Fruit fly (Drosophila melanogaster) whole organism, embryonic: ENCODE data around the gene PGAP1.

Experiments
- Atf3 ChIP-seq: fragments of 200-800 bp; sonication (Bioruptor generic); optimal IDR thresholded peaks from 3 replicates; lab custom pipeline; 2016; ENCODE audit warnings: missing biosample characterization, missing genetic modification characterization
- CG10209 ChIP-seq: fragments of 200-800 bp; sonication (Bioruptor generic); optimal IDR thresholded peaks from 3 replicates; lab custom pipeline; 2017; ENCODE audit warnings: missing biosample characterization, mild to moderate bottlenecking, missing genetic modification characterization, missing genetic modification reagents
- CG11723 ChIP-seq: fragments of 200-800 bp; sonication (Bioruptor generic); optimal IDR thresholded peaks from 2 replicates; lab custom pipeline; 2017; ENCODE audit warnings: missing biosample characterization, mild to moderate bottlenecking, missing genetic modification characterization
- CG12942 ChIP-seq: fragments of 200-800 bp; sonication (Bioruptor generic); optimal IDR thresholded peaks from 3 replicates; lab custom pipeline; 2016; ENCODE audit warnings: missing biosample characterization, missing genetic modification characterization
- CG14050 ChIP-seq: fragments of 200-800 bp; sonication (Bioruptor generic); IDR thresholded peaks from 3 replicates; pipeline ENCODE4 v1.3.6; 2022; ENCODE audit warnings: missing biosample characterization, missing genetic modification characterization
- CG15269 ChIP-seq: fragments of 200-800 bp; sonication (Bioruptor generic); optimal IDR thresholded peaks from 2 replicates; lab custom pipeline; 2018; ENCODE audit warnings: missing biosample characterization, mild to moderate bottlenecking, missing genetic modification characterization, moderate library complexity
- CG16813 ChIP-seq: fragments of 200-800 bp; sonication (Bioruptor generic); IDR thresholded peaks from 3 replicates; pipeline ENCODE4 v1.3.6; 2022; ENCODE audit warnings: missing biosample characterization, missing genetic modification characterization; ENCODE audit not compliant: partially characterized antibody
- CG16815 ChIP-seq: fragments of 200-800 bp; sonication (Bioruptor generic); optimal IDR thresholded peaks from 3 replicates; lab custom pipeline; 2017; ENCODE audit warnings: missing biosample characterization, mild to moderate bottlenecking, missing genetic modification characterization
- CG17829 ChIP-seq: fragments of 200-800 bp; optimal IDR thresholded peaks from 2 replicates; lab custom pipeline; 2019; ENCODE audit warnings: missing biosample characterization, mild to moderate bottlenecking, missing genetic modification characterization, moderate library complexity
- CG1792 ChIP-seq: fragments of 200-800 bp; sonication (Bioruptor generic); optimal IDR thresholded peaks from 2 replicates; lab custom pipeline; 2016; ENCODE audit warnings: missing biosample characterization, missing genetic modification characterization
- CG18476 ChIP-seq: fragments of 200-800 bp; sonication (Bioruptor generic); optimal IDR thresholded peaks from 2 replicates; lab custom pipeline; 2016; ENCODE audit warnings: missing biosample characterization, mild to moderate bottlenecking, missing genetic modification characterization
- CG18599 ChIP-seq: fragments of 200-800 bp; sonication (Bioruptor generic); optimal IDR thresholded peaks from 3 replicates; lab custom pipeline; 2017; ENCODE audit warnings: missing biosample characterization, missing genetic modification characterization, mild to moderate bottlenecking, moderate library complexity, missing genetic modification reagents
- CG3065 ChIP-seq: fragments of 200-800 bp; sonication (Bioruptor generic); optimal IDR thresholded peaks from 2 replicates; lab custom pipeline; 2016; ENCODE audit warnings: missing biosample characterization, missing genetic modification characterization
- CG32532 ChIP-seq: fragments of 200-800 bp; sonication (Bioruptor generic); IDR thresholded peaks from 2 replicates; pipeline ENCODE4 v1.3.6; 2022; ENCODE audit warnings: missing biosample characterization, missing genetic modification characterization
- CG33557 ChIP-seq: fragments of 200-800 bp; sonication (Bioruptor generic); optimal IDR thresholded peaks from 2 replicates; lab custom pipeline; 2019; ENCODE audit warnings: missing biosample characterization, mild to moderate bottlenecking, missing genetic modification characterization, moderate library complexity
- CG4820 ChIP-seq: fragments of 200-800 bp; sonication (Bioruptor generic); optimal IDR thresholded peaks from 3 replicates; lab custom pipeline; 2016; ENCODE audit warnings: missing biosample characterization, missing genetic modification characterization
- CG5953 ChIP-seq: fragments of 200-800 bp; sonication (Bioruptor generic); IDR thresholded peaks from 2 replicates; pipeline ENCODE4 v1.3.6; 2022; ENCODE audit warnings: missing biosample characterization, missing genetic modification characterization
- CG6765 ChIP-seq: fragments of 200-800 bp; sonication (Bioruptor generic); optimal IDR thresholded peaks from 3 replicates; lab custom pipeline; 2017; ENCODE audit warnings: missing biosample characterization, mild to moderate bottlenecking, missing genetic modification characterization
- CG8281 ChIP-seq: fragments of 200-800 bp; sonication (Bioruptor generic); optimal IDR thresholded peaks from 2 replicates; lab custom pipeline; 2018; ENCODE audit warnings: missing biosample characterization, mild to moderate bottlenecking, missing genetic modification characterization, moderate library complexity
- CG9437 ChIP-seq: fragments of 200-800 bp; sonication (Bioruptor generic); optimal IDR thresholded peaks from 2 replicates; lab custom pipeline; 2018; ENCODE audit warnings: missing biosample characterization, mild to moderate bottlenecking, missing genetic modification characterization
- CG9932 ChIP-seq: fragments of 200-800 bp; sonication (Bioruptor generic); IDR thresholded peaks from 2 replicates; pipeline ENCODE4 v1.3.6; 2022; ENCODE audit warnings: missing biosample characterization, missing genetic modification characterization
- CkIIα-i1 ChIP-seq: fragments of 200-800 bp; sonication (Bioruptor generic); IDR thresholded peaks from 2 replicates; pipeline ENCODE4 v1.3.6; 2022; ENCODE audit warnings: missing biosample characterization, missing genetic modification characterization
- Dad ChIP-seq: fragments of 200-800 bp; sonication (Bioruptor generic); optimal IDR thresholded peaks from 3 replicates; lab custom pipeline; 2016; ENCODE audit warnings: missing biosample characterization, missing genetic modification characterization
- Hey ChIP-seq: fragments of 200-800 bp; sonication (Bioruptor generic); optimal IDR thresholded peaks from 3 replicates; lab custom pipeline; 2018; ENCODE audit warnings: missing biosample characterization, mild to moderate bottlenecking, missing genetic modification characterization
- Hmr ChIP-seq: fragments of 200-800 bp; sonication (Bioruptor generic); optimal IDR thresholded peaks from 3 replicates; lab custom pipeline; 2017; ENCODE audit warnings: mild to moderate bottlenecking, missing biosample characterization, missing genetic modification reagents, missing genetic modification characterization
- Kr ChIP-seq: fragments of 200-800 bp; sonication (Bioruptor generic); optimal IDR thresholded peaks from 2 replicates; lab custom pipeline; 2017; ENCODE audit warnings: missing biosample characterization, mild to moderate bottlenecking, missing genetic modification characterization
- Med ChIP-seq: fragments of 200-800 bp; sonication (Bioruptor generic); peaks from one replicate; lab custom pipeline; 2016; ENCODE audit warnings: missing biosample characterization, missing genetic modification characterization, mild to moderate bottlenecking, inconsistent platforms, moderate library complexity
- Scr ChIP-seq: fragments of 200-800 bp; sonication (Bioruptor generic); IDR thresholded peaks from 2 replicates; pipeline ENCODE4 v1.3.6; 2022; ENCODE audit warnings: missing biosample characterization, missing genetic modification characterization; ENCODE audit not compliant: partially characterized antibody
- Six4 ChIP-seq: fragments of 200-800 bp; sonication (Bioruptor generic); optimal IDR thresholded peaks from 2 replicates; lab custom pipeline; 2016; ENCODE audit warnings: missing biosample characterization, missing genetic modification characterization
- Sry-β ChIP-seq: fragments of 200-800 bp; sonication (Bioruptor generic); optimal IDR thresholded peaks from 2 replicates; lab custom pipeline; 2018; ENCODE audit warnings: missing biosample characterization, mild to moderate bottlenecking, missing genetic modification characterization, moderate library complexity
- Trl ChIP-seq, 3 experiments: fragments of >200 bp in 2 of 3; fragments of 200-800 bp in 1 of 3; sonication (Bioruptor generic) in 1 of 3; optimal IDR thresholded peaks; 2 replicates in 1 of 3; 3 replicates in 2 of 3; lab custom pipeline; 2016 to 2017; ENCODE audit warnings: missing biosample characterization in 1 of 3, missing genetic modification characterization in 1 of 3
- ase ChIP-seq: fragments of 200-800 bp; sonication (Bioruptor generic); IDR thresholded peaks from 3 replicates; pipeline ENCODE4 v1.3.6; 2022; ENCODE audit warnings: missing biosample characterization, missing genetic modification characterization
- dati ChIP-seq: fragments of 200-800 bp; sonication (Bioruptor generic); IDR thresholded peaks from 2 replicates; pipeline ENCODE4 v1.3.6; 2022; ENCODE audit warnings: missing biosample characterization, missing genetic modification characterization
- fd64A ChIP-seq: fragments of 200-800 bp; sonication (Bioruptor generic); optimal IDR thresholded peaks from 3 replicates; lab custom pipeline; 2018; ENCODE audit warnings: missing biosample characterization, mild to moderate bottlenecking, missing genetic modification characterization
- ham ChIP-seq: fragments of 200-800 bp; sonication (Bioruptor generic); IDR thresholded peaks from 2 replicates; pipeline ENCODE4 v1.3.6; 2022; ENCODE audit warnings: missing biosample characterization, missing genetic modification characterization
- jigr1 ChIP-seq: fragments of 200-800 bp; sonication (Bioruptor generic); IDR thresholded peaks from 3 replicates; pipeline ENCODE4 v1.3.6; 2022; ENCODE audit warnings: missing biosample characterization, missing genetic modification characterization
- ken ChIP-seq: fragments of 200-800 bp; sonication (Bioruptor generic); IDR thresholded peaks from 3 replicates; pipeline ENCODE4 v1.3.6; 2022; ENCODE audit warnings: missing biosample characterization, missing genetic modification characterization
- lbe ChIP-seq: fragments of 200-800 bp; sonication (Bioruptor generic); optimal IDR thresholded peaks from 2 replicates; lab custom pipeline; 2016; ENCODE audit warnings: missing biosample characterization, mild to moderate bottlenecking, missing genetic modification characterization
- lmd ChIP-seq: fragments of 200-800 bp; sonication (Bioruptor generic); IDR thresholded peaks from 2 replicates; pipeline ENCODE4 v1.3.6; 2022; ENCODE audit warnings: missing biosample characterization, missing genetic modification characterization
- lola ChIP-seq, 3 experiments: fragments of >200 bp in 2 of 3; fragments of 200-800 bp in 1 of 3; sonication (Bioruptor generic) in 1 of 3; optimal IDR thresholded peaks; 2 replicates each; lab custom pipeline; 2017 to 2019; ENCODE audit warnings: missing biosample characterization in 3 of 3, missing genetic modification characterization in 3 of 3, mild to moderate bottlenecking in 1 of 3, moderate library complexity in 1 of 3
- maf-S ChIP-seq: fragments of 200-800 bp; sonication (Bioruptor generic); optimal IDR thresholded peaks from 2 replicates; lab custom pipeline; 2016; ENCODE audit warnings: missing biosample characterization, missing genetic modification characterization
- peb ChIP-seq: fragments of 200-800 bp; sonication (Bioruptor generic); IDR thresholded peaks from 2 replicates; pipeline ENCODE4 v1.3.6; 2022; ENCODE audit warnings: missing biosample characterization, missing genetic modification characterization
- pnt ChIP-seq: fragments of 200-800 bp; sonication (Bioruptor generic); optimal IDR thresholded peaks from 3 replicates; lab custom pipeline; 2016; ENCODE audit warnings: missing biosample characterization, missing genetic modification characterization
- prd ChIP-seq, 3 experiments: fragments of >200 bp in 2 of 3; fragments of 200-800 bp in 1 of 3; sonication (Bioruptor generic) in 1 of 3; optimal IDR thresholded peaks in 2 of 3; IDR thresholded peaks in 1 of 3; 2 replicates in 2 of 3; 3 replicates in 1 of 3; pipeline versions ENCODE4 v1.3.6 to Lab custom; 2017 to 2022; ENCODE audit warnings: missing biosample characterization in 1 of 3, missing genetic modification characterization in 1 of 3
- sima ChIP-seq: fragments of 200-800 bp; sonication (Bioruptor generic); optimal IDR thresholded peaks from 2 replicates; lab custom pipeline; 2016; ENCODE audit warnings: missing biosample characterization, missing genetic modification characterization
- tll ChIP-seq, 2 experiments: fragments of 200-800 bp in 1 of 2; fragments of >200 bp in 1 of 2; sonication (Bioruptor generic) in 1 of 2; optimal IDR thresholded peaks; 2 replicates each; lab custom pipeline; 2017 to 2019; ENCODE audit warnings: missing biosample characterization in 2 of 2, missing genetic modification characterization in 2 of 2, mild to moderate bottlenecking in 1 of 2, moderate library complexity in 1 of 2
- toy ChIP-seq: fragments of 200-800 bp; sonication (Bioruptor generic); IDR thresholded peaks from 2 replicates; pipeline ENCODE4 v1.3.6; 2022; ENCODE audit warnings: missing biosample characterization, missing genetic modification characterization
- tup ChIP-seq: fragments of 200-800 bp; sonication (Bioruptor generic); optimal IDR thresholded peaks from 2 replicates; lab custom pipeline; 2016; ENCODE audit warnings: missing biosample characterization, mild to moderate bottlenecking, missing genetic modification characterization, moderate library complexity

Gene PGAP1

DNA sequence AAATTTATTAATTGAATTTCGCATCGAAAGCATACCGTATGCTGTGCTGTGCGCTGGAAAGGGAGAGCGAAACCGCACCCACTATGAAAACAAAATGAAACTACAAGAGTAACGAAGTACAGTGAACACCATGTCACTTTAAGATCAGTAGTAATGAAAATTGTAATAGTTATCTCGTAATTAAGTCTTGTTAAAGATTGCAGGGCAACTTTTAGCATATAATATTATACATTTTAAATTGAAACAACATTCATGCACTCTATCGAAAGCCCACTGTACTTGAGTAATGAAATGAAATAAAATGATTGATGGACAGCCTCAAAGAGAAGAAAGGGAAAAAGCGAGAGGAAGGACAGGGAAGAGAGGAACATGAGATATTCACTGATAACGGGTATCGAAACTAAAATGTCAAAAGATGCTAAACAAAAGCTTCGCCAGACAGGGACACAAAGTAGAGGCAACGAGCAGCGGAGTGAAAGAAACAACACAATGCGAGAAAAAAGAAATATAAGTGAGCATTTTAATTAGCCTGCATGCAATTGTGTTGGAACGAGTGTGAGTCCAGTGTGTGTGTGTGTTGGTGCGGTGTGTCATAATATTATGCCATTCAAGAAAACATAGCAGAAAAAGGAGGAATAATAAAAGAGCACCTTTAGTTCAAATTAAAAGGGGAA lies 46.1 kb upstream of the PGAP1 start (continued):
- TF ChIP-seq Dad (GFP tag; lab: Kevin White, UChicago) = peak; percentile 26
- peak; percentile 38 for TF ChIP-seq pnt (GFP tag; lab: Kevin White, UChicago)
- TF ChIP-seq Kr = no peak
- no peak for TF ChIP-seq Trl (optimal IDR thresholded peaks at IDR 0.05; lab: Kevin White, UChicago)
- peak; percentile 49 for TF ChIP-seq Trl (GFP tag; optimal IDR thresholded peaks at IDR 0.05; lab: Kevin White, UChicago)
- TF ChIP-seq peb (GFP tag; lab: Robert Waterston, UW) = peak; percentile 51
- peak; percentile 51 for TF ChIP-seq CG8281 (tag; lab: Kevin White, UChicago)
- TF ChIP-seq CG12942 (GFP tag; lab: Kevin White, UChicago) = peak; percentile 55
- TF ChIP-seq CG9932 (GFP tag; lab: Robert Waterston, UW) = peak; percentile 73
- no peak for TF ChIP-seq fd64A
- TF ChIP-seq CG1792 (GFP tag; lab: Kevin White, UChicago) = no peak
- TF ChIP-seq maf-S (GFP tag; lab: Kevin White, UChicago) = peak; percentile 47
- no peak for TF ChIP-seq ham (GFP tag; lab: Robert Waterston, UW)
- TF ChIP-seq CG33557 (GFP tag; lab: Kevin White, UChicago) = peak; percentile 32
- peak; percentile 46 for TF ChIP-seq CG4820
- no peak for TF ChIP-seq CG16813 (GFP tag; lab: Robert Waterston, UW)
- peak; percentile 80 for TF ChIP-seq lmd (GFP tag; lab: Robert Waterston, UW)
- TF ChIP-seq CG9437 = peak; percentile 46
- peak; percentile 76; the same call in 2 of the 3 replicates for TF ChIP-seq ken (GFP tag; lab: Robert Waterston, UW)
- TF ChIP-seq CG18476 = peak; percentile 34
- no peak for TF ChIP-seq CG6765 (GFP tag; lab: Kevin White, UChicago)
- no peak for TF ChIP-seq dati (GFP tag; lab: Robert Waterston, UW)
- peak; percentile 67; the same call in 2 of the 3 replicates for TF ChIP-seq ase (GFP tag; lab: Robert Waterston, UW)
- no peak for TF ChIP-seq prd (optimal IDR thresholded peaks at IDR 0.05; lab: Kevin White, UChicago)
- peak; percentile 83 for TF ChIP-seq prd (GFP tag; IDR thresholded peaks at IDR 0.05; lab: Robert Waterston, UW)
- peak in 1 of 3 experiments; percentile 63 for TF ChIP-seq lola (GFP tag; optimal IDR thresholded peaks at IDR 0.05; lab: Kevin White, UChicago)
- peak; percentile 66 for TF ChIP-seq CG16815 (GFP tag; lab: Kevin White, UChicago)
- TF ChIP-seq Scr (GFP tag; lab: Robert Waterston, UW) = no peak
- TF ChIP-seq CkIIα-i1 (GFP tag; lab: Robert Waterston, UW) = no peak
- TF ChIP-seq CG18599 = peak; percentile 73
- TF ChIP-seq Hey (tag; lab: Kevin White, UChicago) = no peak
- TF ChIP-seq sima (GFP tag; lab: Kevin White, UChicago) = no peak
- peak; percentile 67 for TF ChIP-seq CG11723 (GFP tag; lab: Kevin White, UChicago)
- peak; percentile 12 for TF ChIP-seq CG3065
- TF ChIP-seq Six4 = no peak
- TF ChIP-seq jigr1 = peak; percentile 39; the same call in 1 of the 3 replicates
- TF ChIP-seq CG15269 (tag; lab: Kevin White, UChicago) = peak; percentile 86
- peak; percentile 77 for TF ChIP-seq Hmr
- TF ChIP-seq CG32532 (GFP tag; lab: Robert Waterston, UW) = peak; percentile 82
- peak; percentile 80 for TF ChIP-seq lbe (GFP tag; lab: Kevin White, UChicago)
- TF ChIP-seq CG10209 (GFP tag; lab: Kevin White, UChicago) = peak; percentile 64
- no peak for TF ChIP-seq tll (GFP tag; optimal IDR thresholded peaks at IDR 0.05; lab: Kevin White, UChicago)
- TF ChIP-seq CG17829 (tag; lab: Kevin White, UChicago) = peak; percentile 76
- TF ChIP-seq toy (GFP tag; lab: Robert Waterston, UW) = peak; percentile 37; the same call in 1 of the 2 replicates
- peak; percentile 78 for TF ChIP-seq CG5953 (GFP tag; lab: Robert Waterston, UW)
- peak; percentile 94 for TF ChIP-seq Med (GFP tag; lab: Kevin White, UChicago)
- TF ChIP-seq Atf3 (GFP tag; lab: Kevin White, UChicago) = peak; percentile 31
- no peak for TF ChIP-seq Sry-β
- TF ChIP-seq tup (GFP tag; lab: Kevin White, UChicago) = peak; percentile 21
- TF ChIP-seq CG14050 (GFP tag; lab: Robert Waterston, UW) = peak; percentile 67
